Worm (Caenorhabditis elegans) whole organism, L1 larva: ENCODE measurements around the gene srw-127.

ENCODE experiments used
- C04F5.9 ChIP-seq: sonication (generic microtip); optimal IDR thresholded peaks from 2 replicates; lab custom pipeline; 2016; ENCODE audit warnings: missing genetic modification characterization, missing compliant biosample characterization
- F16B12.6 ChIP-seq: fragments of 150-350 bp; optimal IDR thresholded peaks from 2 replicates; lab custom pipeline; 2014; ENCODE audit warnings: missing biosample characterization, missing genetic modification characterization
- ceh-8 ChIP-seq: fragments of 200-800 bp; sonication (Bioruptor generic); optimal IDR thresholded peaks from 2 replicates; lab custom pipeline; 2018; ENCODE audit warnings: mild to moderate bottlenecking, missing genetic modification characterization, moderate library complexity, missing compliant biosample characterization
- dsc-1 ChIP-seq: sonication (generic microtip); optimal IDR thresholded peaks from 2 replicates; lab custom pipeline; 2016; ENCODE audit warnings: mild to moderate bottlenecking, missing genetic modification characterization, missing compliant biosample characterization
- efl-1 ChIP-seq, 4 experiments: fragments of 150-350 bp; optimal IDR thresholded peaks in 3 of 4; peaks in 1 of 4; 1 replicate in 1 of 4; 2 replicates in 3 of 4; lab custom pipeline; 2014; ENCODE audit warnings: missing biosample characterization in 2 of 4, missing genetic modification characterization in 2 of 4, missing genetic modification reagents in 2 of 4
- egl-13 ChIP-seq: sonication (generic microtip); optimal IDR thresholded peaks from 2 replicates; lab custom pipeline; 2016; ENCODE audit warnings: missing genotype, missing genetic modification reagents, missing genetic modification characterization, missing compliant biosample characterization
- egl-27 ChIP-seq, 2 experiments: fragments of 150-350 bp in 1 of 2; sonication (generic microtip); optimal IDR thresholded peaks; 3 replicates each; lab custom pipeline; 2017 to 2018; ENCODE audit warnings: missing biosample characterization in 2 of 2, missing genetic modification characterization in 2 of 2, missing genetic modification reagents in 2 of 2
- elt-3 ChIP-seq, 6 experiments: fragments of 150-350 bp in 1 of 6; sonication (generic microtip); optimal IDR thresholded peaks; 2 replicates each; lab custom pipeline; 2017 to 2018; ENCODE audit warnings: missing biosample characterization in 6 of 6, missing genetic modification characterization in 6 of 6, inconsistent platforms in 1 of 6
- ets-5 ChIP-seq: fragments of 200-800 bp; sonication (Bioruptor generic); IDR thresholded peaks from 2 replicates; pipeline ENCODE4 v1.3.6; 2022; ENCODE audit warnings: missing genetic modification characterization, missing compliant biosample characterization
- fkh-4 ChIP-seq: sonication (generic microtip); optimal IDR thresholded peaks from 2 replicates; lab custom pipeline; 2016; ENCODE audit warnings: missing compliant biosample characterization, missing genetic modification characterization, borderline replicate concordance
- fkh-8 ChIP-seq: sonication (generic microtip); optimal IDR thresholded peaks from 2 replicates; lab custom pipeline; 2016; ENCODE audit warnings: mild to moderate bottlenecking, missing genetic modification characterization, missing compliant biosample characterization
- isw-1 ChIP-seq: fragments of 200-800 bp; sonication (Bioruptor generic); IDR thresholded peaks from 2 replicates; pipeline ENCODE4 v1.3.6; 2022; ENCODE audit warnings: missing genetic modification characterization, missing compliant biosample characterization
- jun-1 ChIP-seq: fragments of 150-350 bp; optimal IDR thresholded peaks from 2 replicates; lab custom pipeline; 2014; ENCODE audit warnings: missing biosample characterization, missing genetic modification reagents, missing genetic modification characterization
- lin-15B ChIP-seq: fragments of 150-350 bp; sonication (generic microtip); optimal IDR thresholded peaks from 3 replicates; lab custom pipeline; 2014; ENCODE audit warnings: missing biosample characterization, missing genetic modification characterization
- lin-35 ChIP-seq, 2 experiments: fragments of 150-350 bp; optimal IDR thresholded peaks; 2 replicates each; lab custom pipeline; 2014; ENCODE audit warnings: missing biosample characterization in 2 of 2, missing genetic modification characterization in 2 of 2, missing genetic modification reagents in 2 of 2
- mef-2 ChIP-seq: fragments of 150-350 bp; optimal IDR thresholded peaks from 2 replicates; lab custom pipeline; 2014; ENCODE audit warnings: missing biosample characterization, missing genetic modification characterization
- nhr-11 ChIP-seq: fragments of 150-350 bp; optimal IDR thresholded peaks from 2 replicates; lab custom pipeline; 2014; ENCODE audit warnings: missing biosample characterization, missing genetic modification characterization
- nhr-71 ChIP-seq: sonication (generic microtip); optimal IDR thresholded peaks from 2 replicates; lab custom pipeline; 2016; ENCODE audit warnings: mild to moderate bottlenecking, missing genetic modification characterization, moderate library complexity, missing compliant biosample characterization
- nhr-76 ChIP-seq: sonication (generic microtip); optimal IDR thresholded peaks from 2 replicates; lab custom pipeline; 2017; ENCODE audit warnings: missing biosample characterization, missing genetic modification characterization
- nhr-77 ChIP-seq: fragments of 150-350 bp; optimal IDR thresholded peaks from 2 replicates; lab custom pipeline; 2014; ENCODE audit warnings: missing biosample characterization, missing genetic modification characterization
- pax-3 ChIP-seq: fragments of 200-800 bp; sonication (Bioruptor generic); optimal IDR thresholded peaks from 2 replicates; lab custom pipeline; 2018; ENCODE audit warnings: mild to moderate bottlenecking, missing genetic modification characterization, moderate library complexity, missing compliant biosample characterization
- snpc-4 ChIP-seq: fragments of 150-350 bp; optimal IDR thresholded peaks from 2 replicates; lab custom pipeline; 2014; ENCODE audit warnings: missing biosample characterization, missing genetic modification characterization
- sox-4 ChIP-seq: sonication (generic microtip); optimal IDR thresholded peaks from 2 replicates; lab custom pipeline; 2016; ENCODE audit warnings: missing genetic modification characterization, missing compliant biosample characterization
- unc-30 ChIP-seq: sonication (generic microtip); optimal IDR thresholded peaks from 2 replicates; lab custom pipeline; 2017; ENCODE audit warnings: missing biosample characterization, missing genetic modification characterization
- unc-98 ChIP-seq: fragments of 200-800 bp; sonication (Bioruptor generic); IDR thresholded peaks from 2 replicates; pipeline ENCODE4 v1.3.6; 2022; ENCODE audit warnings: missing genetic modification characterization, missing compliant biosample characterization
- xbp-1 ChIP-seq: sonication (generic microtip); optimal IDR thresholded peaks from 2 replicates; lab custom pipeline; 2016; ENCODE audit warnings: missing genetic modification characterization, missing compliant biosample characterization

Gene srw-127

ce11 chrV:7007307-7007706, 5.4 kb upstream of the srw-127 start, which contains the start of gene drd-10:
TSS of gene drd-10 (plus strand) at chrV:7007607.
- TF ChIP-seq snpc-4 (tag; lab: Kevin White, UChicago) = no peak

DNA sequence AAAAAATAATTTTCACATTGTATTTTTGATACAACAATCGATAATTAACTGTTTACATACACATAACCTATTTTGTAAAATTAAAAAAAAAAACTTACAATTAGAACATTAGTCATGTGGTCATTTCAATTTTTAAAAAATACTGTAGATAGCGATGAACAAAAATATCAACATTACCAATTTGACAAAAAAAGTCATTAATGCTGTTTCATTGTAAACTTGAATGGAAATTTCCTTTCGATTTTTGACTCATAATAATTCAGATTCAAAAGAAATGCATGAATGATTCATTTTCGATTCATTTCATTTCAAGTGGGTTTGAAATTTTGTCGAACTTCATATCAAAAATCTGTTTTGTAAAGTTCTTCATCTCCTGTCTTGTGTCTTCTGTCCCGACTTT, 3.3 kb upstream of the srw-127 start, which contains the start of gene C33G8.2:
Gene C33G8.2 (plus strand): TSS at position 301 of the 400 bp plus-strand sequence.
- TF ChIP-seq lin-15B (tag; lab: Kevin White, UChicago) (no peak), egl-27 (tag; optimal IDR thresholded peaks at IDR 0.05; lab: Kevin White, UChicago) (no peak), efl-1 (optimal IDR thresholded peaks at IDR 0.05; lab: Kevin White, UChicago) (no peak), efl-1 (GFP tag; optimal IDR thresholded peaks at IDR 0.05 in 1 of 2; lab: Kevin White, UChicago) (peak in 1 of 2 experiments; percentile 31), nhr-77 (no peak), nhr-76 (no peak)

DNA sequence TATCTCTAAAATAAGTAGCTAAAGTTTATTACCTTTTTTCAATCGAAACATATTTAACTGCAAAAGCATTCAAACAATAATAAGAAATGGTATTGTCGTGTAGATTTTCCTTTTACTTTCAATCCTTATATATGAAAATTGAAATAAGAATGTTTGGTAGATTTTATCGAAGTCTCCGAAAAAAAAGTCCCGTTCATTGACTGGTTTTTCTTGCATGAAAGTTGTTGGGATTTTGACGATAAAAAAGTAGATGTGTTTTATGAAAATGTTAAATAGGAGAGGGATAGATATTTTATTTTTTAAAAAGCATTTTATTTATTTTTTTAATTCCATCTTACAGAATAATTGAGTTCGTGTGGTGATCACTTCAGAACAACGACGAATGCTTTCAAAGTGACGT, 3.2 kb downstream of the srw-127 start, which contains the start of gene C33G8.13:
Gene C33G8.13 (minus strand): TSS at position 101 of the 400 bp plus-strand sequence.
- TF ChIP-seq snpc-4 (tag; lab: Kevin White, UChicago) = no peak
- no peak for TF ChIP-seq xbp-1 (tag; lab: Kevin White, UChicago)

DNA sequence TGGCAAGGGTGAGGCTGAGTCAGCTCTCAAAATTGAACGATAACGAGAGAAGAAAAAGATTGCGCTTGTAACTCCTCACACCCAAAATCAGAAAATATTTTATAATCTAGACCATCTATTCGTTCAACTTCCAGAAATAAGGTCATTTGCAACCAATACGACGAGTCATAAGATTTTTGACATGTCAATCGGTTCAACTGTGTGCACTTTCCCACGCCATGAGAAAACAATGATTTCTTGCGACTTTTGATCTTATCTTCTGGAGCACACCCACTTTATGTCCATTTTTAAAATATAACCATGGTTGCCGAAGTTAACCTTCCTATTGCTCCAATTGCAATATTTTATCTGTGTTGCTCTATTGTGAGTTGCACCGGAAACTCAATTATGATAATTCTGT, 4.3 kb downstream of the srw-127 start, which contains the start of gene srsx-32:
Gene srsx-32 (plus strand): TSS at position 301 of the 400 bp plus-strand sequence.
- no peak for TF ChIP-seq lin-35 (GFP tag; optimal IDR thresholded peaks at IDR 0.05; lab: Kevin White, UChicago)
- TF ChIP-seq unc-98 (GFP tag; lab: Robert Waterston, UW) = no peak
- TF ChIP-seq unc-30 = no peak
- TF ChIP-seq elt-3 (tag; optimal IDR thresholded peaks at IDR 0.05; lab: Kevin White, UChicago) = no peak
- TF ChIP-seq F16B12.6 (tag; lab: Kevin White, UChicago) = no peak

DNA sequence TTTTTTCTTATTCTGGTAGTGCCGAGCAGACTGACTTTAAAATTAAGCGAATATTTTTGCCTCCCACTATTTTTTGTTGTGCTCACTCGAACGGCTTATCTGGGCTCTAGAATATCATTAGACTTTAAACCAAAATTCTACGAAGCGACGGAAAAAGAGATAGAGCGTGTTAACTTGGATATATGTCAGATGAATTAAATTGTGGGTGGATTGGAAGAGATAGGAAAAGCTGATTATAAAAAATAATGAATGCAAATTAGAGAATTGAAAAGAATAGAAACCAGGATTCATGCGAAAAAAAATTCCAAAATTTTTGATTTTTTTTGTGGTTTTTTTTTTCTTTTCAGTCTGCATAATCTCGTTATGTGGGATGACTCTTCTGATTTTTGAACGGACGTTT, 9.1 kb downstream of the srw-127 start, which contains the start of gene F20A1.4:
Gene F20A1.4 (minus strand): TSS at position 101 of the 400 bp plus-strand sequence.
- peak; percentile 76 for TF ChIP-seq dsc-1 (tag; lab: Kevin White, UChicago)
- no peak for TF ChIP-seq sox-4
- TF ChIP-seq, all 84 proteins: peak for 1

ce11 chrV:7022981-7023380, 10.3 kb downstream of the srw-127 start:
- no peak for TF ChIP-seq jun-1
- peak; percentile 54 for TF ChIP-seq pax-3 (tag; lab: Kevin White, UChicago)
- TF ChIP-seq nhr-11 = peak; percentile 29
- TF ChIP-seq ceh-8 (GFP tag; lab: Kevin White, UChicago) = peak; percentile 15
- TF ChIP-seq fkh-4 = peak; percentile 49
- peak; percentile 96 for TF ChIP-seq dsc-1 (tag; lab: Kevin White, UChicago)
- no peak for TF ChIP-seq ets-5
- peak; percentile 41 for TF ChIP-seq egl-13 (tag; lab: Kevin White, UChicago)
- TF ChIP-seq isw-1 = no peak
- TF ChIP-seq mef-2 (tag; lab: Kevin White, UChicago) = no peak
- peak; percentile 19 for TF ChIP-seq fkh-8 (tag; lab: Kevin White, UChicago)
- TF ChIP-seq, all 84 proteins: peak for 7

DNA sequence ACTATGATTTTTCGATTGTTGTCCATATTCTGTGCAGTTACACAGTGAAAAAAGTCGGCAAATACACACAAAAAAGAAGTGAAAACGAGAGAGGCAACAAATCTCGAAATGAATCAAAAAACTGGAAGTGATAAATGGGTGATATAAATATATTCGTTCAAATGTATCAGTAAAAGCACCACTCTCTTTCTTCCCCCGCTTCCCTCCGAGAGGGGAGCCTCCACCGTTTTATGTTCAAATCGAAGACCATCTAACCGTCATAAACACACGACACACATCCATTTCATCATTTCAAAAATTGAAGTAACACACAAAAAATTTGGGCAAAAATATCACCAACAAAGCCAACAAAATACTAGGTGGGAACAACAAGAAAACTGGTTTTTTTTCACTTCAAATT, 14.3 kb downstream of the srw-127 start, which contains the start of gene F20A1.6:
Gene F20A1.6 (minus strand): TSS at position 101 of the 400 bp plus-strand sequence.
- TF ChIP-seq C04F5.9 (no peak), snpc-4 (tag; lab: Kevin White, UChicago) (no peak), unc-30 (no peak), xbp-1 (tag; lab: Kevin White, UChicago) (no peak)

DNA sequence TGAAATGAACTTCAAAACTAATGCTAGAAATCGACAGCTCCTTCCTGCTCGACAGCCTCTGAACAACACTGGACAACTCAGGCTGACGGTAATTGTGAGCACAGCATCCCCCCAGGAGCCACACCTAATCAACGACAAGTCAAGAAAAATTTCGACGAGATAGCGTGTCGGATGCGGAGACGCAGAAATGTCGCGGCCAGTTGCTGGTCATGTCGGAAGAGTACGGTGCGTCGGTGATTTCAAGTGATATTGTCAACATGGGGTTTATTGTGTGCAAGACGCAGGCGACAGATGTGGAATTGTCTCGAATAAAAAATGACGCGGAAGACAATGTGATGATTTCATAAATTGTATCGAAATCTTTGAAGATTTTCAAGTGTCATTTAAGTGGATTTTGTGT, 23.8 kb downstream of the srw-127 start, which contains the start of gene twk-11:
Gene twk-11 (minus strand): TSS at position 101 of the 400 bp plus-strand sequence.
- TF ChIP-seq nhr-71 (tag; lab: Kevin White, UChicago) (no peak), nhr-11 (no peak), ceh-8 (GFP tag; lab: Kevin White, UChicago) (no peak)
